Fruit fly (Drosophila melanogaster) whole organism, embryonic: ENCODE results near the gene CG31287.

ENCODE experiments used
- Adf1 ChIP-seq: fragments of 200-800 bp; sonication (Bioruptor generic); IDR thresholded peaks from 2 replicates; pipeline ENCODE4 v1.3.6; 2022; ENCODE audit warnings: missing biosample characterization, missing genetic modification characterization
- Bgb ChIP-seq: fragments of 200-800 bp; sonication (Bioruptor generic); IDR thresholded peaks from 2 replicates; pipeline ENCODE4 v1.3.6; 2022; ENCODE audit warnings: missing biosample characterization, missing genetic modification characterization; ENCODE audit not compliant: partially characterized antibody
- BtbVII ChIP-seq: fragments of 200-800 bp; sonication (Bioruptor generic); optimal IDR thresholded peaks from 3 replicates; lab custom pipeline; 2017; ENCODE audit warnings: missing biosample characterization, mild to moderate bottlenecking, missing genetic modification characterization
- CG11695 ChIP-seq: fragments of 200-800 bp; sonication (Bioruptor generic); IDR thresholded peaks from 3 replicates; pipeline ENCODE4 v1.3.6; 2022; ENCODE audit warnings: missing biosample characterization, missing genetic modification characterization
- CG12236 ChIP-seq: fragments of 200-800 bp; sonication (Bioruptor generic); optimal IDR thresholded peaks from 2 replicates; lab custom pipeline; 2016; ENCODE audit warnings: missing biosample characterization, missing genetic modification characterization
- CG12769 ChIP-seq: fragments of 200-800 bp; sonication (Bioruptor generic); optimal IDR thresholded peaks from 2 replicates; lab custom pipeline; 2019; ENCODE audit warnings: missing biosample characterization, mild to moderate bottlenecking, missing genetic modification characterization, moderate library complexity
- CG13287 ChIP-seq: fragments of 200-800 bp; sonication (Bioruptor generic); IDR thresholded peaks from 2 replicates; pipeline ENCODE4 v1.3.6; 2022; ENCODE audit warnings: missing biosample characterization, missing genetic modification characterization; ENCODE audit not compliant: partially characterized antibody
- CG14014 ChIP-seq: fragments of 200-800 bp; sonication (Bioruptor generic); IDR thresholded peaks from 2 replicates; pipeline ENCODE4 v1.3.6; 2022; ENCODE audit warnings: missing biosample characterization, missing genetic modification characterization
- CG15479 ChIP-seq: fragments of 200-800 bp; sonication (Bioruptor generic); optimal IDR thresholded peaks from 3 replicates; lab custom pipeline; 2019; ENCODE audit warnings: missing biosample characterization, mild to moderate bottlenecking, missing genetic modification characterization, moderate library complexity
- CG17186 ChIP-seq: fragments of 200-800 bp; sonication (Bioruptor generic); optimal IDR thresholded peaks from 3 replicates; lab custom pipeline; 2017; ENCODE audit warnings: missing biosample characterization, missing genetic modification reagents, missing genetic modification characterization
- CG18011 ChIP-seq: fragments of 200-800 bp; sonication (Bioruptor generic); optimal IDR thresholded peaks from 2 replicates; lab custom pipeline; 2017; ENCODE audit warnings: missing biosample characterization, missing genetic modification characterization, mild to moderate bottlenecking, moderate library complexity, missing genotype
- CG2199 ChIP-seq: fragments of 200-800 bp; sonication (Bioruptor generic); IDR thresholded peaks from 3 replicates; pipeline ENCODE4 v1.3.6; 2022; ENCODE audit warnings: missing biosample characterization, missing genetic modification characterization
- CG34224 ChIP-seq: fragments of 200-800 bp; sonication (Bioruptor generic); IDR thresholded peaks from 3 replicates; pipeline ENCODE4 v1.3.6; 2022; ENCODE audit warnings: missing biosample characterization, missing genetic modification characterization; ENCODE audit not compliant: partially characterized antibody
- CG42726 ChIP-seq: fragments of 200-800 bp; sonication (Bioruptor generic); IDR thresholded peaks from 2 replicates; pipeline ENCODE4 v1.3.6; 2022; ENCODE audit warnings: missing biosample characterization, missing genetic modification characterization; ENCODE audit not compliant: partially characterized antibody
- CG4730 ChIP-seq: fragments of 200-800 bp; sonication (Bioruptor generic); IDR thresholded peaks from 2 replicates; pipeline ENCODE4 v1.3.6; 2022; ENCODE audit warnings: missing biosample characterization, missing genetic modification characterization
- CG7745 ChIP-seq: fragments of 200-800 bp; sonication (Bioruptor generic); optimal IDR thresholded peaks from 2 replicates; lab custom pipeline; 2018; ENCODE audit warnings: missing biosample characterization, mild to moderate bottlenecking, missing genetic modification characterization, moderate library complexity
- CG9437 ChIP-seq: fragments of 200-800 bp; sonication (Bioruptor generic); optimal IDR thresholded peaks from 2 replicates; lab custom pipeline; 2018; ENCODE audit warnings: missing biosample characterization, mild to moderate bottlenecking, missing genetic modification characterization
- CTCF ChIP-seq: fragments of 200-800 bp; sonication (Bioruptor generic); optimal IDR thresholded peaks from 2 replicates; lab custom pipeline; 2017; ENCODE audit warnings: missing biosample characterization, mild to moderate bottlenecking, missing genetic modification characterization, moderate library complexity
- Dbx ChIP-seq: fragments of 200-800 bp; sonication (Bioruptor generic); IDR thresholded peaks from 3 replicates; pipeline ENCODE4 v1.3.6; 2022; ENCODE audit warnings: missing biosample characterization, missing genetic modification characterization
- Ets65A ChIP-seq: fragments of 200-800 bp; sonication (Bioruptor generic); peaks from one replicate; lab custom pipeline; 2016; ENCODE audit warnings: missing biosample characterization, missing genetic modification characterization
- Fer2 ChIP-seq: fragments of 200-800 bp; sonication (Bioruptor generic); optimal IDR thresholded peaks from 2 replicates; lab custom pipeline; 2018; ENCODE audit warnings: missing biosample characterization, mild to moderate bottlenecking, missing genetic modification characterization, moderate library complexity
- HmgD ChIP-seq: fragments of 200-800 bp; sonication (Bioruptor generic); optimal IDR thresholded peaks from 3 replicates; lab custom pipeline; 2016; ENCODE audit warnings: missing biosample characterization, missing genetic modification characterization
- Med ChIP-seq: fragments of 200-800 bp; sonication (Bioruptor generic); peaks from one replicate; lab custom pipeline; 2016; ENCODE audit warnings: missing biosample characterization, missing genetic modification characterization, mild to moderate bottlenecking, inconsistent platforms, moderate library complexity
- Meics ChIP-seq: fragments of 200-800 bp; sonication (Bioruptor generic); optimal IDR thresholded peaks from 2 replicates; lab custom pipeline; 2017; ENCODE audit warnings: missing biosample characterization, mild to moderate bottlenecking, missing genetic modification characterization
- Mrtf ChIP-seq: fragments of 200-800 bp; sonication (Bioruptor generic); IDR thresholded peaks from 3 replicates; pipeline ENCODE4 v1.3.6; 2022; ENCODE audit warnings: missing biosample characterization, missing genetic modification characterization
- NK7.1 ChIP-seq: fragments of 200-800 bp; sonication (Bioruptor generic); optimal IDR thresholded peaks from 3 replicates; lab custom pipeline; 2016; ENCODE audit warnings: missing biosample characterization, missing genetic modification characterization
- Poxn ChIP-seq: fragments of 200-800 bp; sonication (Bioruptor generic); IDR thresholded peaks from 2 replicates; pipeline ENCODE4 v1.3.6; 2022; ENCODE audit warnings: missing biosample characterization, missing genetic modification characterization
- Rx ChIP-seq: fragments of 200-800 bp; sonication (Bioruptor generic); IDR thresholded peaks from 2 replicates; pipeline ENCODE4 v1.3.6; 2022; ENCODE audit warnings: missing biosample characterization, missing genetic modification characterization
- Ssrp ChIP-seq: fragments of 200-800 bp; sonication (Bioruptor generic); optimal IDR thresholded peaks from 2 replicates; lab custom pipeline; 2018; ENCODE audit warnings: missing biosample characterization, mild to moderate bottlenecking, missing genetic modification characterization, moderate library complexity
- Tbp ChIP-seq: fragments of >200 bp; optimal IDR thresholded peaks from 2 replicates; lab custom pipeline; 2018; ENCODE audit warnings: missing biosample characterization, missing genetic modification characterization
- ab ChIP-seq: fragments of 200-800 bp; sonication (Bioruptor generic); optimal IDR thresholded peaks from 2 replicates; lab custom pipeline; 2016; ENCODE audit warnings: missing biosample characterization, missing genetic modification characterization
- abd-A ChIP-seq: fragments of 200-800 bp; sonication (Bioruptor generic); optimal IDR thresholded peaks from 3 replicates; lab custom pipeline; 2019; ENCODE audit warnings: missing biosample characterization, mild to moderate bottlenecking, missing genetic modification characterization, moderate library complexity
- az2 ChIP-seq: fragments of 200-800 bp; sonication (Bioruptor generic); optimal IDR thresholded peaks from 3 replicates; lab custom pipeline; 2016; ENCODE audit warnings: missing biosample characterization, missing genetic modification characterization
- bab2 ChIP-seq: fragments of 200-800 bp; sonication (Bioruptor generic); optimal IDR thresholded peaks from 2 replicates; lab custom pipeline; 2016; ENCODE audit warnings: missing biosample characterization, missing genetic modification characterization
- bcd ChIP-seq: fragments of 200-800 bp; sonication (Bioruptor generic); optimal IDR thresholded peaks from 2 replicates; lab custom pipeline; 2017; ENCODE audit warnings: missing biosample characterization, mild to moderate bottlenecking, missing genetic modification characterization
- cato ChIP-seq: fragments of 200-800 bp; sonication (Bioruptor generic); optimal IDR thresholded peaks from 2 replicates; lab custom pipeline; 2016; ENCODE audit warnings: missing biosample characterization, missing genetic modification characterization, borderline replicate concordance
- crp ChIP-seq, 2 experiments: fragments of 200-800 bp; sonication (Bioruptor generic); optimal IDR thresholded peaks; 2 replicates in 1 of 2; 3 replicates in 1 of 2; lab custom pipeline; 2017; ENCODE audit warnings: missing biosample characterization in 2 of 2, missing genetic modification characterization in 2 of 2, mild to moderate bottlenecking in 1 of 2, moderate library complexity in 1 of 2
- cwo ChIP-seq: fragments of 200-800 bp; sonication (Bioruptor generic); optimal IDR thresholded peaks from 3 replicates; lab custom pipeline; 2017; ENCODE audit warnings: missing biosample characterization, missing genetic modification characterization, mild to moderate bottlenecking, moderate library complexity, missing genetic modification reagents
- dm ChIP-seq: fragments of 200-800 bp; sonication (Bioruptor generic); optimal IDR thresholded peaks from 3 replicates; lab custom pipeline; 2016; ENCODE audit warnings: missing biosample characterization, missing genetic modification characterization
- dmrt99B ChIP-seq: fragments of 200-800 bp; sonication (Bioruptor generic); optimal IDR thresholded peaks from 2 replicates; lab custom pipeline; 2018; ENCODE audit warnings: missing biosample characterization, mild to moderate bottlenecking, missing genetic modification characterization, moderate library complexity
- gfzf ChIP-seq: fragments of 200-800 bp; sonication (Bioruptor generic); optimal IDR thresholded peaks from 2 replicates; lab custom pipeline; 2016; ENCODE audit warnings: missing biosample characterization, mild to moderate bottlenecking, missing genetic modification characterization, moderate library complexity
- grau ChIP-seq: fragments of 200-800 bp; optimal IDR thresholded peaks from 3 replicates; lab custom pipeline; 2019; ENCODE audit warnings: missing biosample characterization, mild to moderate bottlenecking, missing genetic modification characterization, moderate library complexity
- otp ChIP-seq: fragments of 200-800 bp; sonication (Bioruptor generic); IDR thresholded peaks from 3 replicates; pipeline ENCODE4, ENCODE4 v1.3.6; 2022; ENCODE audit warnings: missing biosample characterization, missing genetic modification characterization
- pfk ChIP-seq: fragments of 200-800 bp; sonication (Bioruptor generic); optimal IDR thresholded peaks from 2 replicates; lab custom pipeline; 2018; ENCODE audit warnings: missing biosample characterization, mild to moderate bottlenecking, missing genetic modification characterization, moderate library complexity
- scrt ChIP-seq: fragments of 200-800 bp; sonication (Bioruptor generic); optimal IDR thresholded peaks from 2 replicates; lab custom pipeline; 2018; ENCODE audit warnings: missing biosample characterization, mild to moderate bottlenecking, missing genetic modification characterization, moderate library complexity
- sens ChIP-seq: fragments of 200-800 bp; sonication (Bioruptor generic); peaks from one replicate; lab custom pipeline; 2016; ENCODE audit warnings: missing biosample characterization, missing genetic modification characterization
- sob ChIP-seq: fragments of 200-800 bp; sonication (Bioruptor generic); IDR thresholded peaks from 2 replicates; pipeline ENCODE4 v1.3.6; 2022; ENCODE audit warnings: missing biosample characterization, missing genetic modification characterization
- sug ChIP-seq: fragments of 200-800 bp; optimal IDR thresholded peaks from 2 replicates; lab custom pipeline; 2019; ENCODE audit warnings: missing biosample characterization, mild to moderate bottlenecking, missing genetic modification characterization, moderate library complexity
- tx ChIP-seq: fragments of 200-800 bp; sonication (Bioruptor generic); optimal IDR thresholded peaks from 2 replicates; lab custom pipeline; 2016; ENCODE audit warnings: missing biosample characterization, missing genetic modification characterization
- unpg ChIP-seq: fragments of 200-800 bp; sonication (Bioruptor generic); optimal IDR thresholded peaks from 3 replicates; lab custom pipeline; 2018; ENCODE audit warnings: missing biosample characterization, mild to moderate bottlenecking, missing genetic modification characterization, moderate library complexity

The CG31287 gene

DNA sequence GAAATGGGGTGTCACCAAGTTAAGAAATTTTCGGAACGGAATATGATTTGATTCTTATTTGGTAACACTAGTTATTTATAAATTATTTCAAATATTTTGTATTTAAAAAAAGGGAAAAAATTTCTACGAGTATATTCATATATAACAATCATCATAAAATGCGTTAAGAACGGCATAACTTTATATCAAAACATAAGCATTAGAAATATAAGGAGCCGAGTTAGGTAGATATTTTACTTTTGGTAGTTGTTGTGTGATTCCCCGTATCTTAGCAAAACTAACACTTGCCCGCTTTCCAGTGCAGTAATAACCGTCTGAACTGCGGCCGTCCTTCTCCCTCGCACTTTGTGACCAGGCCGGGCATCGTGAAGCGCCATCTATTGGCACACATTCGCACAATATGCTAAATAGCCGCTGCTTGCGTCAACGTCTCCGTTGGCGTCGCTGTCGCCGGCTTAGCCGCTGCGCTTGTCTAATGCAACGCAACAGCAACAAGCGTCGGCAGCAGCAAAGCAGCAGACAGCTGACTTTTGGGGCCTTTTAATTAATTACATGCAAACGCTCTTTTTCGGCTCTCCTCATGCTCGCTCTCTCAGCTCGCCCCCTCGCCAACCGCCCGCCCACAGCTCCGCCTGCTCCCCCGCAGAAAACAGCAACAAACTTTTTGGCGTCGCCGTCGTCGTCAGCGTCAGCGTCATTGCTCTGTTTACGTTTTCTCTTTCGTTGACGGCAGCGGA, 41.2 kb downstream of the CG31287 start (continued):
- no peak for TF ChIP-seq CG4730 (GFP tag; lab: Robert Waterston, UW)
- peak; percentile 59 for TF ChIP-seq scrt (GFP tag; lab: Kevin White, UChicago)
- no peak for TF ChIP-seq Tbp
- TF ChIP-seq CTCF (GFP tag; lab: Kevin White, UChicago) = peak; percentile 91
- TF ChIP-seq Ssrp (tag; lab: Kevin White, UChicago) = peak; percentile 26
- no peak for TF ChIP-seq Poxn (GFP tag; lab: Robert Waterston, UW)
- no peak for TF ChIP-seq NK7.1 (GFP tag; lab: Kevin White, UChicago)
- TF ChIP-seq unpg (GFP tag; lab: Kevin White, UChicago) = no peak
- TF ChIP-seq CG12769 = no peak
- no peak for TF ChIP-seq bcd (GFP tag; lab: Kevin White, UChicago)
- TF ChIP-seq ab (GFP tag; lab: Kevin White, UChicago) = no peak
- TF ChIP-seq cato (GFP tag; lab: Kevin White, UChicago) = no peak
- no peak for TF ChIP-seq CG17186
- TF ChIP-seq Dbx (GFP tag; lab: Robert Waterston, UW) = no peak
- TF ChIP-seq dmrt99B (tag; lab: Kevin White, UChicago) = no peak
- no peak for TF ChIP-seq CG34224 (GFP tag; lab: Robert Waterston, UW)
- no peak for TF ChIP-seq CG42726
- no peak for TF ChIP-seq Mrtf (GFP tag; lab: Robert Waterston, UW)
- TF ChIP-seq bab2 (GFP tag; lab: Kevin White, UChicago) = no peak
- no peak for TF ChIP-seq Fer2 (tag; lab: Kevin White, UChicago)
- TF ChIP-seq crp (GFP tag; optimal IDR thresholded peaks at IDR 0.05; lab: Kevin White, UChicago) = no peak
- TF ChIP-seq Med (GFP tag; lab: Kevin White, UChicago) = peak; percentile 78
- TF ChIP-seq otp = peak; percentile 46; the same call in 1 of the 3 replicates
- TF ChIP-seq Bgb (GFP tag; lab: Robert Waterston, UW) = no peak
- TF ChIP-seq abd-A (tag; lab: Kevin White, UChicago) = peak; percentile 63
- TF ChIP-seq Meics (GFP tag; lab: Kevin White, UChicago) = peak; percentile 0
- no peak for TF ChIP-seq grau (tag; lab: Kevin White, UChicago)
- no peak for TF ChIP-seq pfk (GFP tag; lab: Kevin White, UChicago)
- TF ChIP-seq Adf1 (GFP tag; lab: Robert Waterston, UW) = peak; percentile 98
- TF ChIP-seq Rx = no peak
- TF ChIP-seq cwo = peak; percentile 14
- TF ChIP-seq sens (GFP tag; lab: Kevin White, UChicago) = peak; percentile 63
- TF ChIP-seq CG7745 (tag; lab: Kevin White, UChicago) = no peak
- peak; percentile 33 for TF ChIP-seq sug (tag; lab: Kevin White, UChicago)
- TF ChIP-seq CG15479 = peak; percentile 20
- no peak for TF ChIP-seq HmgD (GFP tag; lab: Kevin White, UChicago)
- no peak for TF ChIP-seq gfzf
- TF ChIP-seq CG14014 (GFP tag; lab: Robert Waterston, UW) = no peak
- no peak for TF ChIP-seq CG9437 (GFP tag; lab: Kevin White, UChicago)
- TF ChIP-seq tx = no peak
- 0 out of 3 replicates have a peak, but pooled peaks have one; percentile 75 for TF ChIP-seq CG2199
- no peak for TF ChIP-seq CG12236 (GFP tag; lab: Kevin White, UChicago)
- no peak for TF ChIP-seq sob (GFP tag; lab: Robert Waterston, UW)
- no peak for TF ChIP-seq CG11695 (GFP tag; lab: Robert Waterston, UW)
- TF ChIP-seq az2 (GFP tag; lab: Kevin White, UChicago) = no peak
- no peak for TF ChIP-seq dm (GFP tag; lab: Kevin White, UChicago)
- TF ChIP-seq CG18011 (GFP tag; lab: Kevin White, UChicago) = no peak
- no peak for TF ChIP-seq BtbVII (GFP tag; lab: Kevin White, UChicago)
- TF ChIP-seq Ets65A (GFP tag; lab: Kevin White, UChicago) = peak; percentile 25
- TF ChIP-seq CG13287 = peak; percentile 20; the same call in 1 of the 2 replicates
